Worm (Caenorhabditis elegans) whole organism, L4 larva: ENCODE measurements around the gene dao-4.

Experiments used
- F26F4.8 ChIP-seq: fragments of 200-800 bp; sonication (Bioruptor generic); conservative IDR thresholded peaks from 2 replicates; pipeline ENCODE4 v1.3.6; 2022; ENCODE audit warnings: missing genetic modification characterization, missing compliant biosample characterization
- F49E8.2 ChIP-seq: sonication (generic microtip); optimal IDR thresholded peaks from 2 replicates; lab custom pipeline; 2016; ENCODE audit warnings: missing compliant biosample characterization, mild to moderate bottlenecking, missing genetic modification characterization, borderline replicate concordance
- aly-2 ChIP-seq: sonication (generic microtip); optimal IDR thresholded peaks from 2 replicates; lab custom pipeline; 2018; ENCODE audit warnings: missing biosample characterization, missing genetic modification characterization
- ama-1 ChIP-seq: fragments of 150-350 bp; optimal IDR thresholded peaks from 2 replicates; lab custom pipeline; 2014; ENCODE audit warnings: inconsistent platforms, mixed read lengths
- arid-1 ChIP-seq: fragments of 200-800 bp; sonication (Bioruptor generic); conservative IDR thresholded peaks from 2 replicates; pipeline ENCODE4 v1.3.6; 2022; ENCODE audit warnings: missing genetic modification reagents, missing genetic modification characterization, missing compliant biosample characterization
- ceh-28 ChIP-seq: fragments of 150-350 bp; optimal IDR thresholded peaks from 2 replicates; lab custom pipeline; 2014; ENCODE audit warnings: missing biosample characterization, missing genetic modification reagents, missing genetic modification characterization
- ceh-32 ChIP-seq: sonication (generic microtip); optimal IDR thresholded peaks from 2 replicates; lab custom pipeline; 2016; ENCODE audit warnings: mild to moderate bottlenecking, missing genetic modification characterization, missing compliant biosample characterization; ENCODE audit not compliant: poor library complexity
- ceh-44 ChIP-seq: fragments of 200-800 bp; sonication (Bioruptor generic); IDR thresholded peaks from 2 replicates; pipeline ENCODE4 v1.3.6; 2022; ENCODE audit warnings: missing genetic modification reagents, missing genetic modification characterization, missing compliant biosample characterization
- ces-1 ChIP-seq: fragments of 150-350 bp; sonication (generic microtip); optimal IDR thresholded peaks from 4 replicates; lab custom pipeline; 2014; ENCODE audit warnings: missing biosample characterization, missing genetic modification reagents, missing genetic modification characterization
- dve-1 ChIP-seq: sonication (generic microtip); optimal IDR thresholded peaks from 2 replicates; lab custom pipeline; 2017; ENCODE audit warnings: antibody characterized with exemption, mild to moderate bottlenecking, missing genetic modification characterization, missing compliant biosample characterization; ENCODE audit not compliant: insufficient read depth
- hlh-30 ChIP-seq: sonication (generic microtip); optimal IDR thresholded peaks from 2 replicates; lab custom pipeline; 2017; ENCODE audit warnings: antibody characterized with exemption, mild to moderate bottlenecking, missing genetic modification characterization, missing compliant biosample characterization; ENCODE audit not compliant: insufficient read depth
- lin-29 ChIP-seq: fragments of 200-800 bp; sonication (Bioruptor generic); IDR thresholded peaks from 2 replicates; pipeline ENCODE4 v1.3.6; 2022; ENCODE audit warnings: missing genetic modification reagents, missing genetic modification characterization, missing compliant biosample characterization
- mdt-29 ChIP-seq: fragments of 200-800 bp; sonication (Bioruptor generic); IDR thresholded peaks from 2 replicates; pipeline ENCODE4 v1.3.6; 2022; ENCODE audit warnings: missing genetic modification reagents, missing genetic modification characterization, missing compliant biosample characterization
- mep-1 ChIP-seq: fragments of 150-350 bp; sonication (generic microtip); optimal IDR thresholded peaks from 3 replicates; lab custom pipeline; 2014; ENCODE audit warnings: missing biosample characterization, missing genetic modification characterization
- mxl-2 ChIP-seq: fragments of 200-800 bp; sonication (Bioruptor generic); conservative IDR thresholded peaks from 2 replicates; pipeline ENCODE4 v1.3.6; 2022; ENCODE audit warnings: missing genetic modification reagents, missing genetic modification characterization, missing compliant biosample characterization
- pha-4 ChIP-seq, 2 experiments: fragments of 150-350 bp in 1 of 2; fragments of 200-800 bp in 1 of 2; sonication (Bioruptor generic) in 1 of 2; IDR thresholded peaks in 1 of 2; optimal IDR thresholded peaks in 1 of 2; 2 replicates each; pipeline versions ENCODE4 v1.3.6 to Lab custom; 2014 to 2022; ENCODE audit warnings: missing genetic modification characterization in 2 of 2, missing genetic modification reagents in 2 of 2, missing biosample characterization in 1 of 2, missing compliant biosample characterization in 1 of 2
- rbr-2 ChIP-seq: sonication (generic microtip); optimal IDR thresholded peaks from 2 replicates; lab custom pipeline; 2016; ENCODE audit warnings: missing genotype, missing genetic modification characterization, missing compliant biosample characterization
- snpc-4 ChIP-seq: fragments of 150-350 bp; optimal IDR thresholded peaks from 2 replicates; lab custom pipeline; 2014; ENCODE audit warnings: missing biosample characterization, missing genetic modification characterization
- zfp-2 ChIP-seq: sonication (generic microtip); optimal IDR thresholded peaks from 2 replicates; lab custom pipeline; 2016; ENCODE audit warnings: mild to moderate bottlenecking, missing genetic modification characterization, missing compliant biosample characterization
- zfp-3 ChIP-seq: fragments of 200-800 bp; sonication (Bioruptor generic); conservative IDR thresholded peaks from 2 replicates; pipeline ENCODE4 v1.3.6; 2022; ENCODE audit warnings: missing genetic modification reagents, missing genetic modification characterization, missing compliant biosample characterization
- zip-11 ChIP-seq: fragments of 200-800 bp; sonication (Bioruptor generic); IDR thresholded peaks from 2 replicates; pipeline ENCODE4 v1.3.6; 2022; ENCODE audit warnings: missing genetic modification characterization, missing compliant biosample characterization
- zip-2 ChIP-seq: fragments of 150-350 bp; optimal IDR thresholded peaks from 2 replicates; lab custom pipeline; 2014; ENCODE audit warnings: missing biosample characterization, missing genetic modification characterization

Gene dao-4

ce11 chrX:10124338-10124737 is 49.2 kb downstream of the dao-4 start (continued):
- TF ChIP-seq mdt-29 (GFP tag; lab: Robert Waterston, UW) (no peak), mep-1 (tag; lab: Kevin White, UChicago) (no peak), arid-1 (no peak), zfp-3 (no peak), aly-2 (tag; lab: Kevin White, UChicago) (no peak), mxl-2 (0 out of 2 replicates have a peak, but pooled peaks have one; percentile 35), ama-1 (lab: Kevin White, UChicago) (no peak), dve-1 (tag; lab: Kevin White, UChicago) (peak; percentile 11), zip-11 (GFP tag; lab: Robert Waterston, UW) (no peak), ceh-44 (GFP tag; lab: Robert Waterston, UW) (no peak), F26F4.8 (GFP tag; lab: Robert Waterston, UW) (peak; percentile 75), F49E8.2 (tag; lab: Kevin White, UChicago) (peak; percentile 4), zip-2 (no peak), snpc-4 (no peak), rbr-2 (tag; lab: Kevin White, UChicago) (no peak), lin-29 (GFP tag; lab: Robert Waterston, UW) (0 out of 2 replicates have a peak, but pooled peaks have one; percentile 12), pha-4 (GFP tag; IDR thresholded peaks at IDR 0.05; lab: Robert Waterston, UW) (peak; percentile 69; the same call in 1 of the 2 replicates), pha-4 (tag; optimal IDR thresholded peaks at IDR 0.05; lab: Kevin White, UChicago) (no peak), hlh-30 (tag; lab: Kevin White, UChicago) (peak; percentile 8), ceh-28 (tag; lab: Kevin White, UChicago) (no peak), ces-1 (no peak), zfp-2 (no peak), ceh-32 (no peak)
